Worm (Caenorhabditis elegans): Measurements from ENCODE around the gene T19H12.3.
"Not testable (repeated sequence)": the region's sequence is repeated elsewhere in the genome, so short reads cannot be mapped to it uniquely, and the experiment has no call there.

Gene T19H12.3

ce11 chrV:4889976-4890479 lies 4.6 kb downstream of the T19H12.3 start, which contains the start of gene T19H12.2:
Gene T19H12.2 (plus strand): TSS chrV:4890429.
- no peak for TF ChIP-seq ama-1 (optimal IDR thresholded peaks at IDR 0.05)

ce11 chrV:4890781-4891180 lies 5.3 kb downstream of the T19H12.3 start:
- TF ChIP-seq tbx-37 (GFP tag; conservative IDR thresholded peaks at IDR 0.05) (no peak), hnd-1 (tag; optimal IDR thresholded peaks at IDR 0.05) (no peak), ceh-13 (GFP tag; optimal IDR thresholded peaks at IDR 0.05) (no peak), ceh-36 (tag; optimal IDR thresholded peaks at IDR 0.05) (no peak), hmg-4 (GFP tag; optimal IDR thresholded peaks at IDR 0.05) (no peak), scrt-1 (GFP tag; IDR thresholded peaks at IDR 0.05) (no peak), flt-1 (GFP tag; IDR thresholded peaks at IDR 0.05) (no peak)

DNA sequence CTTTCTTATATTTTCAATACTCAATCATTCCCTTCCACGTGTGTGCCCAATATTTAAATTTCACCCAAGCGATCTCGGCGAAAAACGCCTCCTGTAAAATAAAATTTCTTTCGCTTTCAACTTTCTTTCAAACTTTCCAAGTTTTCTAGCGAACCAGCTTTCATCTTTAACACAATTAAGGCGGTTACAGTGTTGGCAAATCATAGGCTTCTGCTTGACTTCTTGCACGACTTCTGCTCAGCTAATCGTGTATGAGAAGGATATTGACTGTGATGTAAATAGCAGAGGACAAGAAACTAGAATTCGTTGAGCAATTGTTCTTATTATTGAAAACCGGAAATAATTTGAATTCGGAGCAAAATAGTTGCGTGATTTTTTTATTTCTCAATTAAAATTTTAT lies 5.8 kb downstream of the T19H12.3 start:
- no peak for TF ChIP-seq aly-1 (tag; optimal IDR thresholded peaks at IDR 0.05)
- TF ChIP-seq tbx-11 (GFP tag; IDR thresholded peaks at IDR 0.05): no peak
- no peak for TF ChIP-seq hnd-1 (tag; optimal IDR thresholded peaks at IDR 0.05)

- no peak for TF ChIP-seq aly-1 (tag; optimal IDR thresholded peaks at IDR 0.05)
Observed at ce11 chrV:4894971-4895370, 9.5 kb downstream of the T19H12.3 start, which contains the start of gene ugt-11. Gene ugt-11 (minus strand): TSS chrV:4895071.

DNA sequence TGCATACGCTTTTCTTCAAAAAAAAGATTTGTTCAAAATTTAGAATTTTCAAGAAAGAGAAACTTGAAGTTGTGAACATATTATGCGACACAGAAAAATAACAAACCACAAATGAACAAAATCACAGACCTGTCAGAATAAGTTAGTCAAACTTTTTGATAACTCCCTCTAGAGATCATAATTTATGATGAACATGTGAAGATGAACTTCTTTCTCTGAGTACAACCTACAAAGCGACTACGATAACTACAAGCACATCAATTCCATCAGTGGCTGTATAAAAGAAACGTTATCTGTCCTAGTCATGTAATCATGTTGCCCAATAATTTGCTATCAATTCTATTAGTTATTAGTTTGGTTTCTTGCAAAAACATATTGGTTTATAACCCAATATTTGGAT lies 10.3 kb downstream of the T19H12.3 start, which contains the start of gene ugt-9:
TSS of gene ugt-9 (plus strand) at position 305 of the 400 bp plus-strand sequence.
- TF ChIP-seq sea-1 (GFP tag; conservative IDR thresholded peaks at IDR 0.05): no peak
- TF ChIP-seq aly-1 (tag; optimal IDR thresholded peaks at IDR 0.05): no peak
- TF ChIP-seq hnd-1 (tag; optimal IDR thresholded peaks at IDR 0.05): no peak
- TF ChIP-seq tra-4 (tag; optimal IDR thresholded peaks at IDR 0.05): no peak
- no peak for TF ChIP-seq scrt-1 (GFP tag; IDR thresholded peaks at IDR 0.05)
- no peak for TF ChIP-seq ceh-13 (GFP tag; optimal IDR thresholded peaks at IDR 0.05)
- TF ChIP-seq B0310.2 (tag; optimal IDR thresholded peaks at IDR 0.05): no peak
- no peak for TF ChIP-seq ets-7 (tag; optimal IDR thresholded peaks at IDR 0.05)
- no peak for TF ChIP-seq hmbx-1 (tag; optimal IDR thresholded peaks at IDR 0.05)
- TF ChIP-seq ama-1 (optimal IDR thresholded peaks at IDR 0.05): no peak

- not testable (repeated sequence) for TF ChIP-seq tra-4 (tag; optimal IDR thresholded peaks at IDR 0.05); ceh-13 (GFP tag; optimal IDR thresholded peaks at IDR 0.05); ama-1 (optimal IDR thresholded peaks at IDR 0.05)
Observed at ce11 chrV:4900020-4900419, 14.5 kb downstream of the T19H12.3 start, which contains the start of gene ugt-10. Gene ugt-10 (minus strand): TSS chrV:4900120.

- TF ChIP-seq tra-4 (tag; optimal IDR thresholded peaks at IDR 0.05): no peak
- no peak for TF ChIP-seq scrt-1 (GFP tag; IDR thresholded peaks at IDR 0.05)
- no peak for TF ChIP-seq ceh-36 (tag; optimal IDR thresholded peaks at IDR 0.05)
- no peak for TF ChIP-seq ceh-13 (GFP tag; optimal IDR thresholded peaks at IDR 0.05)
- TF ChIP-seq B0310.2 (tag; optimal IDR thresholded peaks at IDR 0.05): no peak
- TF ChIP-seq aly-1 (tag; optimal IDR thresholded peaks at IDR 0.05): no peak
- TF ChIP-seq tbx-11 (GFP tag; IDR thresholded peaks at IDR 0.05): no peak
- no peak for TF ChIP-seq F13C5.2 (tag; optimal IDR thresholded peaks at IDR 0.05)
- no peak for TF ChIP-seq tbx-37 (GFP tag; conservative IDR thresholded peaks at IDR 0.05)
- no peak for TF ChIP-seq hmg-4 (GFP tag; optimal IDR thresholded peaks at IDR 0.05)
- no peak for TF ChIP-seq pes-1 (GFP tag; IDR thresholded peaks at IDR 0.05)
- no peak for TF ChIP-seq sea-1 (GFP tag; conservative IDR thresholded peaks at IDR 0.05)
- no peak for TF ChIP-seq ama-1 (optimal IDR thresholded peaks at IDR 0.05)
- no peak for TF ChIP-seq ets-7 (tag; optimal IDR thresholded peaks at IDR 0.05)
- no peak for TF ChIP-seq hnd-1 (tag; optimal IDR thresholded peaks at IDR 0.05)
- TF ChIP-seq flt-1 (GFP tag; IDR thresholded peaks at IDR 0.05): no peak
- TF ChIP-seq hmbx-1 (tag; optimal IDR thresholded peaks at IDR 0.05): no peak
Observed at ce11 chrV:4901074-4901473, 15.6 kb downstream of the T19H12.3 start, which contains the start of gene ugt-67. Gene ugt-67 (plus strand): TSS chrV:4901374.

DNA sequence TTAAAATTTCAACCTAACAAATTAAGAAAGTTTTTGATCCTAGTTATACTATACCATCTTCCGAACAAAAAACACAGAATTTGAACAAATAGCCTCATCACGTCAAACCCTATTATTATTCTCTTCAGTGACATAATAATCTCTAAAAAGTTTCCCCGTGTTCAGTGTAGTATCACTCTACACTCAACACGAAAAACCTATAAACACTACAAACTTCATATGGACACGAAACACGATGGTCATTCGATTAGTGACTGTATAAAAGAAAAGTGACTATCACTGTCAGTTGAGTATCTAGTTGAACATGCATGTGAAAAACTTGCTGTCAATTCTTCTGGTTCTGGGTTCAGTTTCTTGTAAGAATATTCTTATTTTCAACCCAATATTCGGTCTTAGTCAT lies 18.2 kb downstream of the T19H12.3 start, which contains the start of gene ugt-8:
TSS of gene ugt-8 (plus strand) at position 235 of the 400 bp plus-strand sequence.
- TF ChIP-seq pes-1 (GFP tag; IDR thresholded peaks at IDR 0.05) (no peak), hmg-4 (GFP tag; optimal IDR thresholded peaks at IDR 0.05) (no peak)

DNA sequence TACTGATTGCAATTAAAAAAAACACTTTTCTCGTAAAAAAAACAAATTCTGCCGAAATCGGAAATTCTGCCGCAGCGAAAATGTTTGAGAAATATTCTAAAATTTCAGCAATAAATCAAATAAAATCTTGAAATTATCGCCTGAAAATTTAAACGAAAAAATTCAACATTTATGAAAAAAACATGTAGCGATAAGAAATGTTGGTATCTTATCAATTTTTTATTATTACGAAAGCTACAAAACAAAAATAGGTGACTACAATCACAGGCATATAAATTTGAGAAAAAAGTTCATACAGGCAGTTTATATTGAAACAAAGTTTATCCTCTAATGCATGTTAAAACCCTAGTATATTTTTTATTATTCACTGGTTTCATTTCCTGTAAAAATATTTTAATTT lies 20.5 kb downstream of the T19H12.3 start, which contains the start of gene ugt-14:
TSS of gene ugt-14 (plus strand) at position 301 of the 400 bp plus-strand sequence.
- TF ChIP-seq B0310.2 (tag; optimal IDR thresholded peaks at IDR 0.05) (no peak), aly-1 (tag; optimal IDR thresholded peaks at IDR 0.05) (no peak), hmg-4 (GFP tag; optimal IDR thresholded peaks at IDR 0.05) (no peak), flt-1 (GFP tag; IDR thresholded peaks at IDR 0.05) (no peak), sea-1 (GFP tag; conservative IDR thresholded peaks at IDR 0.05) (no peak), ets-7 (tag; optimal IDR thresholded peaks at IDR 0.05) (no peak), F13C5.2 (tag; optimal IDR thresholded peaks at IDR 0.05) (no peak), ceh-36 (tag; optimal IDR thresholded peaks at IDR 0.05) (no peak), scrt-1 (GFP tag; IDR thresholded peaks at IDR 0.05) (no peak), hnd-1 (tag; optimal IDR thresholded peaks at IDR 0.05) (no peak), tra-4 (tag; optimal IDR thresholded peaks at IDR 0.05) (no peak), pes-1 (GFP tag; IDR thresholded peaks at IDR 0.05) (no peak), hmbx-1 (tag; optimal IDR thresholded peaks at IDR 0.05) (no peak), tbx-37 (GFP tag; conservative IDR thresholded peaks at IDR 0.05) (no peak), ama-1 (optimal IDR thresholded peaks at IDR 0.05) (no peak), ceh-13 (GFP tag; optimal IDR thresholded peaks at IDR 0.05) (no peak), tbx-11 (GFP tag; IDR thresholded peaks at IDR 0.05) (no peak)

All from whole organism, early embryonic.